Fruit fly (Drosophila melanogaster) ovary, adult (tissue): ENCODE data around the gene alphaTub85E.
"Not testable (repeated sequence)": the region's sequence is repeated elsewhere in the genome, so short reads cannot be mapped to it uniquely, and the experiment has no call there.

Source experiments
- CG17801 ChIP-seq: fragments of 200-800 bp; optimal IDR thresholded peaks from 2 replicates; lab custom pipeline; 2019; ENCODE audit warnings: missing biosample characterization, mild to moderate bottlenecking, missing genetic modification characterization, moderate library complexity; ENCODE audit not compliant: partially characterized antibody

alphaTub85E gene

dm6 chr3R:9704183-9705007, 28.7 kb downstream of the alphaTub85E start:
- TF ChIP-seq CG17801 (GFP tag; lab: Kevin White, UChicago): no peak

dm6 chr3R:9703273-9703672, 29.8 kb downstream of the alphaTub85E start:
- TF ChIP-seq CG17801 (GFP tag; lab: Kevin White, UChicago): no peak

- peak; percentile 72 for TF ChIP-seq CG17801 (GFP tag; lab: Kevin White, UChicago)
These were observed 30.5 kb downstream of the alphaTub85E start for dm6 chr3R:9702567-9702966.

dm6 chr3R:9701897-9702296, 31.2 kb downstream of the alphaTub85E start:
- TF ChIP-seq CG17801 (GFP tag; lab: Kevin White, UChicago): no peak

dm6 chr3R:9701148-9701703, 31.8 kb downstream of the alphaTub85E start:
- TF ChIP-seq CG17801 (GFP tag; lab: Kevin White, UChicago): no peak

- TF ChIP-seq CG17801 (GFP tag; lab: Kevin White, UChicago): no peak
These were observed 32.5 kb downstream of the alphaTub85E start for dm6 chr3R:9700513-9700912.

dm6 chr3R:9694999-9695398, 38.1 kb downstream of the alphaTub85E start:
- no peak for TF ChIP-seq CG17801 (GFP tag; lab: Kevin White, UChicago)

dm6 chr3R:9692675-9693129, 40.3 kb downstream of the alphaTub85E start, which contains the start of the genes Unc-115b, p24-2 and CG32939:
Gene Unc-115b, minus strand, starts transcription at chr3R:9692775.
Gene p24-2, minus strand, starts transcription at chr3R:9692794.
Gene CG32939, plus strand, starts transcription at chr3R:9693079.
- not testable (repeated sequence) for TF ChIP-seq CG17801 (GFP tag; lab: Kevin White, UChicago)

dm6 chr3R:9685376-9685775, 47.7 kb downstream of the alphaTub85E start, which contains the start of the genes eca and CG18542:
Gene eca, minus strand, starts transcription at chr3R:9685476.
Gene CG18542, plus strand, starts transcription at chr3R:9685760.
- TF ChIP-seq CG17801 (GFP tag; lab: Kevin White, UChicago): not testable (repeated sequence)

dm6 chr3R:9684125-9684524, 48.9 kb downstream of the alphaTub85E start, which contains the start of gene CG9444:
Gene CG9444, minus strand, starts transcription at chr3R:9684264.
- no peak for TF ChIP-seq CG17801 (GFP tag; lab: Kevin White, UChicago)

- TF ChIP-seq CG17801 (GFP tag; lab: Kevin White, UChicago): no peak
These were observed 49.9 kb downstream of the alphaTub85E start for dm6 chr3R:9683064-9683682.
